Worm (Caenorhabditis elegans) whole organism, L4/young adult: Measurements from ENCODE around the gene eif-2Bgamma.
"Not testable (repeated sequence)": the region's sequence is repeated elsewhere in the genome, so short reads cannot be mapped to it uniquely, and the experiment has no call there.

Experiments
- W03F9.2 ChIP-seq: fragments of 150-350 bp; optimal IDR thresholded peaks from 2 replicates; lab custom pipeline; 2014; ENCODE audit warnings: missing biosample characterization, missing genetic modification characterization
- dao-5 ChIP-seq: sonication (generic microtip); optimal IDR thresholded peaks from 2 replicates; lab custom pipeline; 2016; ENCODE audit warnings: missing genotype, missing genetic modification characterization, moderate library complexity, missing compliant biosample characterization
- him-1 ChIP-seq: sonication (generic microtip); optimal IDR thresholded peaks from 2 replicates; lab custom pipeline; 2016; ENCODE audit warnings: missing genotype, missing genetic modification reagents, missing genetic modification characterization, missing compliant biosample characterization

eif-2Bgamma gene

DNA sequence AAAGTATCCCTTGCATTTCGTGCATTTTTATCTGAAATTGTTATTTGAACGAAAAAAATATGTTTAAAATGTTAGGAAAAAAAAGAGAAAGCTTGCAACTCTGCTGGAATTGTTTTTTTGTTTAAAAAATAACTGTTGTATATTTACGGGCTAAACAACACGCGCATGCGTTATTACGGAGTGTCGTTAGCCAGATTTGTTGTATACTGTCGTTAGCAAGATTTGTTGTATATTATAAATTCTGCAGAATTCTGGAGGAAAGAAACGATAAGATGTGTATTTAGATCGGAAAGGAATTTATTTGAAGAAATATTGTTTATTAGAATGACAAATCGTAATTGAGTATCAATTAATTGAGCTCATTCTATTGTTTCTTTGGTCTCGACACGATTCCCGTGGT is at the start of gene eif-2Bgamma:
eif-2Bgamma (minus strand) TSS at position 31 of the 400 bp plus-strand sequence.
- TF ChIP-seq W03F9.2 (tag; lab: Kevin White, UChicago) = no peak

DNA sequence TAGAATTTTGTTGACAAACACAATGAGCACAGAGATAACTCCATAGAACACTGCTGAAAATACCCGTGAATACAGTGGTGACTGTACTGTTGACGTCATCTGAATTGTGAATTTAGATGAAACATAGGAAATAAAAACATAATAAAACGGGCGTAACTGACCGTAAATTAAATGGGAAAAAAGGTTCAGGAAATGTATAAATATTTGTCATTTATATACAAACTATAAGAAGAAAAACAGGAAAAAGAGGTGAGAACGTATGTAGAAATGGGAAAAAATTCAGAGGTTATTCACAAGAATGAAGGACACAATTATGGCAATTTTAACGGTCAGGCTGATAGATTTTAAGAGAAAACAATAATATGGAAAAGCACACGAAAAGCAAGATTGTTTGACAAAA is 45.1 kb upstream of the eif-2Bgamma start, which contains the start of gene sqv-7:
sqv-7 (minus strand) TSS at position 101 of the 400 bp plus-strand sequence.
- TF ChIP-seq W03F9.2 (tag; lab: Kevin White, UChicago) (no peak), him-1 (tag; lab: Kevin White, UChicago) (no peak)

DNA sequence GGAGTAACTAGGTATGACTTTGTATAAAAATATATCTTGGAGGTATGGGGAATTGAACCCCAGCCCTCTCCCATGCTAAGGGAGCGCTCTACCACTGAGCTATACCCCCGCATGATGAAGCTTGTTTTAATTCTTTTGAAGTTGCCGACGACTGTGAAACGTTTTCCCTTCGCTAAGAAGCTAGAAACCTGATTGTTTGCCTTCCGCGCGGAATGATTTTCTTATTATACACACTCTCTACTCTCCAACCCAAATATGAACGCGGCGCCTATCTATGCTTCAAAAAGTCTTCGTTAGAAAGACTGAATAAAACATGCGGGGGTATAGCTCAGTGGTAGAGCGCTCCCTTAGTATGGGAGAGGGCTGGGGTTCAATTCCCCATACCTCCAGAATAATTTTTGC is 35.5 kb upstream of the eif-2Bgamma start:
- no peak for TF ChIP-seq dao-5
- TF ChIP-seq him-1 (tag; lab: Kevin White, UChicago) = no peak
- no peak for TF ChIP-seq W03F9.2 (tag; lab: Kevin White, UChicago)

DNA sequence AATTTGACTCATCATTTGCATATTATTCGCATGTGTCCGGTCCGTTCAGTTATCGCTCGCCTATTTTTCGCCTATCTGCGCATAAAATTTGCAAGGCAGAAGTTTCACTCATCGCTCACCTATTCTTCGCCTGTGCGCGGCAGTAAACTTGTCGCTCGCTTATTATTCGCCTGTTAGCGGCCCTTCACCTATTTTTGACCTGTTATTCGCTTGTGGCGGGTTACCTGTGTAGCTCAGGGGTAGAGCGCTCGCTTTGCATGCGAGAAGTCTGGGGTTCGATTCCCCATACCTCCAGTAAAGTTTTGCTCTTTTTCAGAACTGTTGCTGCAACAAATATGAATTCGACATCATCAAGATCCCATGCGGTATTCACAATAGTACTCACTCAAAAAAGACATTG is 34.0 kb upstream of the eif-2Bgamma start:
- peak; percentile 56 for TF ChIP-seq dao-5

DNA sequence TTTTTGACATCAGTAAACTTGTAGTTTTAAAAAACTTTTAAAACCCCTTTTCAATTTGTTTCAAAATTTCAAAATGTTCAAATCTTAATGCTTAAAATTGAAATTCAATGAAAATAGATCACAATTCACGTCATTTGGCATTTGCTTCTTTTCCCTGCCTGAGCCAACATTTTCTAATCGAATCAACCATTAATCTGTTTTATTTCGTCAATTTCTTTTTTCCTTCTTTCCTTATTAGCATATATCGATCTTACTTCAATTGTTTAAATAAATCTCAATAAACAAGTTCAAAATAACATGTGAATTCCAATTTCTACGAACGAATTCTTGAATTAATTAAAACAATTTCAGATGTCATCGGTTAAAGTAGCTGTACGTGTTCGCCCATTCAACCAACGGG is 28.1 kb upstream of the eif-2Bgamma start:
- TF ChIP-seq him-1 (tag; lab: Kevin White, UChicago) = no peak
- TF ChIP-seq W03F9.2 (tag; lab: Kevin White, UChicago) = no peak
- no peak for TF ChIP-seq dao-5

DNA sequence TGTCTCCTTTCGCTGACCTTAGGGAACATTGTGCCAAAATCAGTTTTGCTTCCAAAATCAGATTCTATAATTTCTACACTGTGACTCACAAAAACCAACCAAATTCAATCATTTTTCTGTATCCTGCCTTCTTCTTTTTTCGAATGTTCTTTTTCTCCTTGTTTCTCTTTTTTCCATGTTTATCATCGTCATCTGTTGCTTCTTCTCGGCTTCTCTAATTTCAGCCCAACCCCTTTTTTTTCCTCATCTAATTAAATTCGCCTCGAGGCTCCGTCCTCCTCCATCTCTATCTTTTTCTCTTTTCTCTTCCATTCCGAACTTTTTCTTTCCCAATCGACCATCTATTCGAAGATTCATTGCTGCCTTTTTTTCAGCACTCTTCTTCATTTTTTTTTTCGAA is 27.2 kb upstream of the eif-2Bgamma start, which contains the start of gene unc-104:
unc-104 (plus strand) TSS at position 311 of the 400 bp plus-strand sequence.
- TF ChIP-seq W03F9.2 (tag; lab: Kevin White, UChicago) = no peak
- TF ChIP-seq him-1 (tag; lab: Kevin White, UChicago) = no peak

DNA sequence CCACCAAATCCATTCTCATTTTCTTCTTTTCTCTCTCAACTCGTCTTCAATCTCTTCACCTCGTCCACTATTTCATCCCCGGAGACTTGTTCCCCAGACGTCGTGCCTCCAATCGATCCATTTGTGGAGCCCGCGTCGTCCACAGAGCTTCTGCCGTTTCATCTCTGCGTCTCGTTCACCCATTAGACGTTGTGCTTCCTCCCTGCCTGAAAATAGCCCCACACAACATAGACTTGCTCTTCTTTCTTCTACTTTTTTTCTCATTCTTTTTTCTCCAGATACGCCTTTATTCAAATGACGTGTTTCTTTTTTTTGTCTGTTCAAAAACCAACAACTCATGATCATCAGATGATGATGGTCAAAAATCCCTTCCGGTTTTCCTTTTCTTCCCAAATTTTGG is 25.5 kb upstream of the eif-2Bgamma start:
- no peak for TF ChIP-seq dao-5
- peak; percentile 95 for TF ChIP-seq him-1 (tag; lab: Kevin White, UChicago)
- no peak for TF ChIP-seq W03F9.2 (tag; lab: Kevin White, UChicago)

DNA sequence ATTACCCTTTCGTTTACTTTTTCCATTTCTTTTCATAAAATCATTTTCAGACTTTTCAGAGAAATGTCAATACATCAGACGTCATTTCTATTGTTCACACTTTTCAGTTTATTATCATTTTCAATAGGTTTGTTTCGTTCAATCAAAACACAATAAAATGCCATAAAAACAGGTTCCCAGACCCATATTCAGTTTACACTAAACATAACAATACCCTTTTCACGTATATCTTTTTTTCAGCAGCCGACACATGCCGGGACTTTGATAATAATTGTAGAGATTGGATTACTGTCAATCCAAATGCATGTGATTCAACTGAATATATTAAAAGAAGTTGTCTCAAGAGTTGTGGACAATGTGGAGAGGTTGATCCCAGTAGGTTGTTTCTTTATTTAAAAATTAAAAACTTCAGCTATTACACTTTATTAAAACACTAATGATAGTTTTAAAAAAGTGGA is 22.4 kb upstream of the eif-2Bgamma start, which contains the start of gene C15F1.1:
C15F1.1 (plus strand) TSS at position 51 of the 458 bp plus-strand sequence.
- TF ChIP-seq him-1 (tag; lab: Kevin White, UChicago) = no peak

DNA sequence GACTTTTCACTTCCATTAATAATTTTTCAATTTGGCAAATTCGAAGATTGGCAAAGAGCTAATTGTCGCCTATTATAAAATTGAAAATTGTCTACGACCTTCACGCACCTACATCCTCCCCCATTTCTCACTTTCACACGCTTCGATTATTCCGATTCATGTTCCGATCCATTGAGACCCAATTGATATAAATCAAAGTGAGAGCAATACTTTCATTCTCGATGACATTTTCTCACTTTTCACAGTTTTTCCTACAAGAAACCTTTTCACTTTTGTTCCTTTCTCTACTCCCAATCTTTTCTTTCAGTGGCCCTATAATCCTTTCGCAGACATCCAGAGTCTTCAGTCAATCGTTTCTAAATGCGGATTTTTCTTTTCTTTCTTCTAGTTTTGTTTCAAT is 12.2 kb upstream of the eif-2Bgamma start, which contains the start of gene C15F1.2:
C15F1.2 (plus strand) TSS at position 308 of the 400 bp plus-strand sequence.
- no peak for TF ChIP-seq him-1 (tag; lab: Kevin White, UChicago)
- TF ChIP-seq W03F9.2 (tag; lab: Kevin White, UChicago) = no peak
- TF ChIP-seq dao-5 = no peak

DNA sequence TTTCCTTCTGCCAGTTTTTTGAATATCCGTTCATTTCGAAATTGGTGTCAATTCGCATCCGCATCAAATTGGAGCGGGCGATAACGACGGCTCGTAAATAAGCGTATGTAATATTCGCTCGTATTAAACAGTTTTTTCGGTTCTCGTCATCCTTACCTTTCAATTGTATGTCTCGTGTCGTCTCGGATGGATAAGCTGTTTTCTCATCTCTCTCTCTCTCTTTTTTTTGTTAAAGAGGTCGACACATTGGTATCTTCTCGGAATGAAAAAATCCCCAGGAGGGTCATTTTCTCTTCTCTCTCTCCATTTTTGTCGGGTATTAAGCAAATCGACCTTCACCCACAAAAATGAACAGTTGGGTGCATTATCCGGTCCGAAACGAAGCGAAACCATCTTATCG is 11.5 kb upstream of the eif-2Bgamma start:
- TF ChIP-seq him-1 (tag; lab: Kevin White, UChicago) (no peak), W03F9.2 (tag; lab: Kevin White, UChicago) (no peak), dao-5 (no peak)

DNA sequence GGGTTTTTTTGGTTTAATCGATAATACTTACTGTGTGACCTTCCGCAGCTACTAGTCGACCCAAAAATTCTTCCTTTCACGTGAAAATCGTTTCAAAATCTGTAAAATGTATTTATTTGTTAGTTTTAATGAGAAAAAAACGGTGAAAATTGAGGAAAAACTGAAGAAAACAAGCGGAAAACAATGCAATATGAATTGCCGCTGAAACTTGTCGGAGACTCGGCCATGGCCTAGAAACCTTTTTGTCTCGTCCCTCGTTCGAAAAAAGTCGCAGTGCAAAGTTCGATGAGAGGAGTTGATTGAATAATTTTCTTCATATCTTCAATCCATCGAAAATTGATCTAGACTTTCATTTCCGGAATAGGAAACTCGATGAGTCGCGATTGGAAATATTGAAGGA is 10.3 kb upstream of the eif-2Bgamma start, which contains the start of gene C15F1.8:
C15F1.8 (minus strand) TSS at position 101 of the 400 bp plus-strand sequence.
- TF ChIP-seq dao-5; W03F9.2 (tag; lab: Kevin White, UChicago); him-1 (tag; lab: Kevin White, UChicago): not testable (repeated sequence)

DNA sequence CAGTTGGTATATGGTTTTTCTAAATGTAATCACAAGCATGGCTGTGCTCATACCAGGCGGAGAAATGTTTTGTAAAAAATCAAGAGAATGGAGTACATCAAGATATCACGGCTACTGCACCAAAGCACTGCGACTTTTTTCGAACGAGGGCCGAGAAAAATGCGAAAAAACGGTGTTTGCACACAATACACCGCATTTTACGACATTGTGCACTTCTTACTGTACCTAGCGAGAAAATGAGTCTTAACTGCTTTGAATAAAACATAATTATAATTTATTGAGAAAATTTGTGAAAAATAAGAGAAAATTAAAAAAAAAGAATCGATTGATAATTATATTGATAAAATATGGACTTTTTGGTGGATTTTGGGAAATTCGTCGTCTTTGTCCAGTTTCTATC is 8.3 kb upstream of the eif-2Bgamma start:
- no peak for TF ChIP-seq him-1 (tag; lab: Kevin White, UChicago)
- TF ChIP-seq dao-5 = no peak
- no peak for TF ChIP-seq W03F9.2 (tag; lab: Kevin White, UChicago)

DNA sequence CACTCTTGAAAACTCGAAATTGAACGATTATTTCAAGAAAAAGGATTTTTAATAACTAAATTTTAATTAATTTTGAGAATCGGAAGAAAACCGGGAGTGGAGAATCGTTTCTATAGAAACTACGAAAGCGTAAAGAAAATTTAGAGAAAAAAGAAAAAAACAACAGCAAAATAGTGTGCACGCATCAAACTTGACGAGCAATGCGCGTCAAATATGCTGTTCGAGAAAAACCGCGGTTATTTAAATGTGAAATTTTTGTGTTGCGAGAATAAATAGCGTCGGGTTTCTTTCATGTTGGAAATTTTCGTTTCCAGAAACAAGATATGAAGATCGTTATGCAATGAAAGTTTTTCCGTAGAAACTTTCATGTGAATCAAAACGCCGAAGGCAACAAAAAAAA is 6.6 kb upstream of the eif-2Bgamma start:
- TF ChIP-seq W03F9.2 (tag; lab: Kevin White, UChicago) = peak; percentile 24
- TF ChIP-seq dao-5 = no peak
- TF ChIP-seq him-1 (tag; lab: Kevin White, UChicago) = no peak

DNA sequence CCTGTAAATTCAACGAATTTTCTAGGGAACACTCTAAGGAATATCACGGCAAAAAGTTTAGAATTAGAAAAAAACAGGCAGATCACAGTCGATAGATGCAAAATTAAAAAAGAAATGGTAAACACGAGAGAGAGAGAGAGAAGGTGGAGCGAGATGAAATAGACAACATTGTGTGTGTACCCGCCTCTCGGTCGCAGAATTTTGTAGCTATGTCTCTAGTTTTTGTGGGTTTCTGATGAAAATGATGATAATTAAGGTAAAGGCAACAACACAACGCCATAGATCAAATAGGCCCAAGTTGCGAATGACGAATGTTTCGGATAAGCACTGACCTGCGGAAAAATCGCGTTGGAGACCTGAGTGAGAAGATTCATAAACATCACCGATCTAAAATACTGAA is 6.1 kb upstream of the eif-2Bgamma start, which contains the start of gene sod-1:
sod-1 (minus strand) TSS at position 387 of the 400 bp plus-strand sequence.
- no peak for TF ChIP-seq him-1 (tag; lab: Kevin White, UChicago)
- no peak for TF ChIP-seq dao-5
- TF ChIP-seq W03F9.2 (tag; lab: Kevin White, UChicago) = no peak

DNA sequence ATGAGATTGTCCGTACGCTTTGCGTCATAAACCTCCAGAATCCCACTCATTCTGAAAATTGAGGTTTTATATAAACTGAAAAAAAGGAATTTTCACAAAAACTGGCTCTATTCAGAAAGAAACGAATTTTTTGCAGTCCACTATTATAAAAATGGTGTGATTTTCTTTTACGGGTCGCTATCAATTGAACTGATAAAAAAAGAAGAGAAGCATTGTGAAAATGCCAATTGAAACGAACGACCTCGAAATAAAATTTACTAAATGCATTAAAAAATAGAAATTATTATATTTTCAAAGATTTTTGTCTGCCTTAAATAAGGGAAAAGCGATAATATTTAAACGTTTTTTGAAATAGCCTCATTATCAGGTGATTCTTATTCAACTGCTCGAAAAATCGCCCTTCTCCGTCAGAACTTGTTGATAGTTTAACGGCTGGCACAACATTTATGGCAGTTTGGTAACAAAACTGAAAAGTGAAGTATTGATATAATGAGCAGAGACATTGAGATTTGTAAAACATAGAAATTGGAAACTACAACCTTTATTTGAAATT is 4.8 kb upstream of the eif-2Bgamma start, which contains the start of gene art-1:
art-1 (minus strand) TSS at position 51 of the 553 bp plus-strand sequence.
- no peak for TF ChIP-seq dao-5
- TF ChIP-seq him-1 (tag; lab: Kevin White, UChicago) = no peak
- TF ChIP-seq W03F9.2 (tag; lab: Kevin White, UChicago) = no peak
